Worm (Caenorhabditis elegans): ENCODE results near the gene ncx-10.

DNA sequence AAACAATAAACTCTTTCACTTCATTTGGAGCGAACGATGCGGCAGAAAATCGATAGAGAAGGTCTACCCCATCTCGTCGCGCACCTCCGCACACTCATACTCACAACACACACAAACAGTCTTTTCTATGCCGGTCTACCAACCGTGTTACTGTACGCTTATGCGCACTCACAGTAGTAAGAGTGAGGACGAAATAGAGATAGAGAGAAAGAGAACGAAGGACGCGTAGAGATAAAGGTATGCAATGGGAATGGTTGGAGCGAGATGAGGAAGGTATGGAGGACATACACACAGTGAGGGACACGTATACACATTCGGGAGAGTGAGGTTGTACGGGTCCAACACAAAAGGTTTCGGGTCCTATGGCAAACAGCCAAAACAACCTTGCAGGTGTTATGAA is 45.9 kb upstream of the ncx-10 start:
- TF ChIP-seq ama-1 (optimal IDR thresholded peaks at IDR 0.05) (no peak), mep-1 (tag; optimal IDR thresholded peaks at IDR 0.05) (peak; percentile 24)

Data from whole organism, L1 larva.